Fruit fly (Drosophila melanogaster): ENCODE results near the gene CG1958.
A peak's percentile ranks its signal among the peaks of the same experiment; 100 is the strongest.

The CG1958 gene

dm6 chrX:7303848-7304427 lies 37.2 kb downstream of the CG1958 start (continued):
- 0 out of 2 replicates have a peak, but pooled peaks have one; percentile 12 for TF ChIP-seq CG32767 (GFP tag; IDR thresholded peaks at IDR 0.05)
- no peak for TF ChIP-seq phol (tag; optimal IDR thresholded peaks at IDR 0.05)
- TF ChIP-seq CG4617 (GFP tag; optimal IDR thresholded peaks at IDR 0.05; ENCODE audit: borderline replicate concordance): no peak
- peak; percentile 47 for TF ChIP-seq sens (GFP tag)
- no peak for TF ChIP-seq dmrt99B (tag; optimal IDR thresholded peaks at IDR 0.05)
- no peak for TF ChIP-seq Dref (GFP tag; IDR thresholded peaks at IDR 0.05)
- peak; percentile 89 for TF ChIP-seq sug (tag; optimal IDR thresholded peaks at IDR 0.05)
- TF ChIP-seq bbx (GFP tag; IDR thresholded peaks at IDR 0.05; ENCODE audit: partially characterized antibody): no peak
- TF ChIP-seq CG17829 (tag; optimal IDR thresholded peaks at IDR 0.05): no peak
- TF ChIP-seq esg (GFP tag; conservative IDR thresholded peaks at IDR 0.05): no peak
- TF ChIP-seq grn (GFP tag; optimal IDR thresholded peaks at IDR 0.05): peak; percentile 57
- peak; percentile 0 for TF ChIP-seq CG10209 (GFP tag; optimal IDR thresholded peaks at IDR 0.05)
- TF ChIP-seq GATAe (GFP tag; conservative IDR thresholded peaks at IDR 0.05): peak; percentile 51; the same call in 1 of the 2 replicates

- no peak for TF ChIP-seq klu (GFP tag; IDR thresholded peaks at IDR 0.05)
- TF ChIP-seq CG14965 (GFP tag; optimal IDR thresholded peaks at IDR 0.05; ENCODE audit: borderline replicate concordance): no peak
- no peak for TF ChIP-seq slbo (GFP tag; IDR thresholded peaks at IDR 0.05)
- TF ChIP-seq inv (GFP tag; IDR thresholded peaks at IDR 0.05; ENCODE audit: partially characterized antibody): no peak
- TF ChIP-seq row (GFP tag; IDR thresholded peaks at IDR 0.05): 0 out of 3 replicates have a peak, but pooled peaks have one; percentile 8
- TF ChIP-seq phol (tag; optimal IDR thresholded peaks at IDR 0.05): no peak
- TF ChIP-seq Side (GFP tag; optimal IDR thresholded peaks at IDR 0.05): no peak
- no peak for TF ChIP-seq CG12219 (GFP tag; optimal IDR thresholded peaks at IDR 0.05)
- peak; percentile 66 for TF ChIP-seq Med (GFP tag)
- TF ChIP-seq Asciz (GFP tag; optimal IDR thresholded peaks at IDR 0.05): no peak
- no peak for TF ChIP-seq CG2116 (GFP tag; optimal IDR thresholded peaks at IDR 0.05)
- peak; percentile 38 for TF ChIP-seq gem (tag; optimal IDR thresholded peaks at IDR 0.05)
- TF ChIP-seq bigmax (GFP tag; optimal IDR thresholded peaks at IDR 0.05): no peak
- no peak for TF ChIP-seq HLH4C (GFP tag; IDR thresholded peaks at IDR 0.05; ENCODE audit: partially characterized antibody)
- no peak for TF ChIP-seq cas (GFP tag; IDR thresholded peaks at IDR 0.05)
- no peak for TF ChIP-seq CG34422 (GFP tag; IDR thresholded peaks at IDR 0.05)
- no peak for TF ChIP-seq hth (optimal IDR thresholded peaks at IDR 0.05)
- TF ChIP-seq Neu2 (GFP tag; optimal IDR thresholded peaks at IDR 0.05; ENCODE audit: borderline replicate concordance): no peak
- TF ChIP-seq h (optimal IDR thresholded peaks at IDR 0.05): no peak
- no peak for TF ChIP-seq zen (tag; optimal IDR thresholded peaks at IDR 0.05)
- peak; percentile 99 for TF ChIP-seq sqz (GFP tag; optimal IDR thresholded peaks at IDR 0.05)
- no peak for TF ChIP-seq sna (GFP tag; IDR thresholded peaks at IDR 0.05; ENCODE audit: partially characterized antibody)
- no peak for TF ChIP-seq kah (GFP tag; optimal IDR thresholded peaks at IDR 0.05)
- no peak for TF ChIP-seq Taf1 (GFP tag; IDR thresholded peaks at IDR 0.05)
- no peak for TF ChIP-seq CG30403 (GFP tag; optimal IDR thresholded peaks at IDR 0.05)
- peak; percentile 72 for TF ChIP-seq sd (tag; optimal IDR thresholded peaks at IDR 0.05)
- no peak for TF ChIP-seq CG9215 (GFP tag; IDR thresholded peaks at IDR 0.05)
- TF ChIP-seq dmrt11E (tag; optimal IDR thresholded peaks at IDR 0.05): peak; percentile 19
- no peak for TF ChIP-seq CG1602 (GFP tag; optimal IDR thresholded peaks at IDR 0.05)
- no peak for TF ChIP-seq CG8765 (GFP tag; IDR thresholded peaks at IDR 0.05)
- peak; percentile 87 for TF ChIP-seq kni (GFP tag; optimal IDR thresholded peaks at IDR 0.05)
- TF ChIP-seq HLH54F (GFP tag; optimal IDR thresholded peaks at IDR 0.05): no peak
- TF ChIP-seq Gsc (GFP tag; IDR thresholded peaks at IDR 0.05): no peak
- TF ChIP-seq Blimp-1 (GFP tag; optimal IDR thresholded peaks at IDR 0.05): peak; percentile 29
- TF ChIP-seq CG10366 (GFP tag; IDR thresholded peaks at IDR 0.05): no peak
- TF ChIP-seq Xrp1 (GFP tag; IDR thresholded peaks at IDR 0.05): no peak
- TF ChIP-seq CG10267 (tag; optimal IDR thresholded peaks at IDR 0.05): no peak
Observed at dm6 chrX:7304798-7305447, 38.2 kb downstream of the CG1958 start.

Data from whole organism, embryonic.